Worm (Caenorhabditis elegans) whole organism, mixed stage, embryonic: ENCODE results near the gene glb-21.

ENCODE experiments used
- ceh-39 ChIP-seq: fragments of 150-350 bp; optimal IDR thresholded peaks from 2 replicates; lab custom pipeline; 2014; ENCODE audit warnings: missing biosample characterization, missing genetic modification characterization
- ceh-43 ChIP-seq: fragments of 200-800 bp; sonication (Bioruptor generic); optimal IDR thresholded peaks from 2 replicates; lab custom pipeline; 2018; ENCODE audit warnings: mild to moderate bottlenecking, missing genetic modification characterization, moderate library complexity, missing compliant biosample characterization
- ceh-83 ChIP-seq: fragments of 200-800 bp; sonication (Bioruptor generic); optimal IDR thresholded peaks from 2 replicates; lab custom pipeline; 2018; ENCODE audit warnings: mild to moderate bottlenecking, missing genetic modification characterization, missing compliant biosample characterization
- ces-1 ChIP-seq: fragments of 150-350 bp; optimal IDR thresholded peaks from 2 replicates; lab custom pipeline; 2014; ENCODE audit warnings: missing biosample characterization, missing genetic modification reagents, missing genetic modification characterization
- cnd-1 ChIP-seq: fragments of 200-800 bp; sonication (Bioruptor generic); optimal IDR thresholded peaks from 2 replicates; lab custom pipeline; 2018; ENCODE audit warnings: mild to moderate bottlenecking, missing genetic modification characterization, missing compliant biosample characterization
- elt-1 ChIP-seq: sonication (generic microtip); optimal IDR thresholded peaks from 2 replicates; lab custom pipeline; 2017; ENCODE audit warnings: missing genetic modification characterization, mild to moderate bottlenecking, missing compliant biosample characterization, antibody characterized with exemption, moderate library complexity, borderline replicate concordance; ENCODE audit not compliant: insufficient read depth
- elt-3 ChIP-seq: fragments of 150-350 bp; optimal IDR thresholded peaks from 2 replicates; lab custom pipeline; 2014; ENCODE audit warnings: missing biosample characterization, missing genetic modification characterization
- ham-2 ChIP-seq: fragments of 200-800 bp; sonication (Bioruptor generic); optimal IDR thresholded peaks from 2 replicates; lab custom pipeline; 2018; ENCODE audit warnings: mild to moderate bottlenecking, missing genetic modification characterization, missing compliant biosample characterization
- hlh-1 ChIP-seq: fragments of 150-350 bp; optimal IDR thresholded peaks from 2 replicates; lab custom pipeline; 2014; ENCODE audit warnings: missing biosample characterization, missing genetic modification reagents, missing genetic modification characterization
- lin-13 ChIP-seq: fragments of 150-350 bp; optimal IDR thresholded peaks from 2 replicates; lab custom pipeline; 2014; ENCODE audit warnings: missing biosample characterization, missing genetic modification characterization
- lin-32 ChIP-seq: fragments of 200-800 bp; sonication (Bioruptor generic); optimal IDR thresholded peaks from 2 replicates; lab custom pipeline; 2018; ENCODE audit warnings: mild to moderate bottlenecking, missing genetic modification characterization, missing compliant biosample characterization
- lsy-2 ChIP-seq: fragments of 150-350 bp; optimal IDR thresholded peaks from 2 replicates; lab custom pipeline; 2014; ENCODE audit warnings: missing biosample characterization, missing genetic modification characterization
- mab-5 ChIP-seq: fragments of 150-350 bp; optimal IDR thresholded peaks from 2 replicates; lab custom pipeline; 2014; ENCODE audit warnings: missing biosample characterization, missing genetic modification characterization
- mep-1 ChIP-seq: fragments of 150-350 bp; optimal IDR thresholded peaks from 2 replicates; lab custom pipeline; 2017; ENCODE audit warnings: missing biosample characterization, missing genetic modification reagents, missing genetic modification characterization, inconsistent platforms
- mls-2 ChIP-seq: sonication (generic microtip); optimal IDR thresholded peaks from 2 replicates; lab custom pipeline; 2016; ENCODE audit warnings: mild to moderate bottlenecking, missing genetic modification characterization, moderate library complexity, missing compliant biosample characterization
- nhr-12 ChIP-seq: fragments of 150-350 bp; optimal IDR thresholded peaks from 2 replicates; lab custom pipeline; 2014; ENCODE audit warnings: missing biosample characterization, missing genetic modification characterization
- nhr-2 ChIP-seq: fragments of 150-350 bp; optimal IDR thresholded peaks from 2 replicates; lab custom pipeline; 2014; ENCODE audit warnings: missing biosample characterization, missing genetic modification characterization
- nhr-28 ChIP-seq: fragments of 150-350 bp; optimal IDR thresholded peaks from 2 replicates; lab custom pipeline; 2014; ENCODE audit warnings: missing biosample characterization, missing genetic modification characterization
- nhr-76 ChIP-seq: sonication (generic microtip); optimal IDR thresholded peaks from 2 replicates; lab custom pipeline; 2017; ENCODE audit warnings: missing biosample characterization, missing genetic modification characterization
- pha-4 ChIP-seq: fragments of 150-350 bp; optimal IDR thresholded peaks from 2 replicates; lab custom pipeline; 2018; ENCODE audit warnings: missing biosample characterization, missing genetic modification reagents, missing genetic modification characterization
- sem-2 ChIP-seq: fragments of 200-800 bp; sonication (Bioruptor generic); optimal IDR thresholded peaks from 2 replicates; lab custom pipeline; 2018; ENCODE audit warnings: mild to moderate bottlenecking, missing genetic modification characterization, missing compliant biosample characterization
- snpc-4 ChIP-seq: fragments of 150-350 bp; optimal IDR thresholded peaks from 2 replicates; lab custom pipeline; 2014; ENCODE audit warnings: missing biosample characterization, missing genetic modification characterization
- sptf-1 ChIP-seq: sonication (generic microtip); optimal IDR thresholded peaks from 2 replicates; lab custom pipeline; 2017; ENCODE audit warnings: mild to moderate bottlenecking, missing genetic modification characterization, moderate library complexity, missing compliant biosample characterization
- tbx-8 ChIP-seq: fragments of 200-800 bp; sonication (Bioruptor generic); optimal IDR thresholded peaks from 2 replicates; lab custom pipeline; 2018; ENCODE audit warnings: mild to moderate bottlenecking, missing genetic modification characterization, moderate library complexity, missing compliant biosample characterization
- unc-120 ChIP-seq: sonication (generic microtip); optimal IDR thresholded peaks from 2 replicates; lab custom pipeline; 2017; ENCODE audit warnings: missing genetic modification characterization, missing compliant biosample characterization; ENCODE audit not compliant: poor library complexity, severe bottlenecking
- unc-39 ChIP-seq: fragments of 150-350 bp; optimal IDR thresholded peaks from 2 replicates; lab custom pipeline; 2014; ENCODE audit warnings: missing biosample characterization, missing genetic modification characterization
- unc-62 ChIP-seq: fragments of 150-350 bp; optimal IDR thresholded peaks from 2 replicates; lab custom pipeline; 2014; ENCODE audit warnings: missing biosample characterization, missing genetic modification reagents, missing genetic modification characterization
- zip-8 ChIP-seq: fragments of 150-350 bp; optimal IDR thresholded peaks from 2 replicates; lab custom pipeline; 2014; ENCODE audit warnings: missing biosample characterization, missing genetic modification characterization
- ztf-11 ChIP-seq: fragments of 150-350 bp; optimal IDR thresholded peaks from 2 replicates; lab custom pipeline; 2014; ENCODE audit warnings: missing biosample characterization, missing genetic modification characterization

Gene glb-21

DNA sequence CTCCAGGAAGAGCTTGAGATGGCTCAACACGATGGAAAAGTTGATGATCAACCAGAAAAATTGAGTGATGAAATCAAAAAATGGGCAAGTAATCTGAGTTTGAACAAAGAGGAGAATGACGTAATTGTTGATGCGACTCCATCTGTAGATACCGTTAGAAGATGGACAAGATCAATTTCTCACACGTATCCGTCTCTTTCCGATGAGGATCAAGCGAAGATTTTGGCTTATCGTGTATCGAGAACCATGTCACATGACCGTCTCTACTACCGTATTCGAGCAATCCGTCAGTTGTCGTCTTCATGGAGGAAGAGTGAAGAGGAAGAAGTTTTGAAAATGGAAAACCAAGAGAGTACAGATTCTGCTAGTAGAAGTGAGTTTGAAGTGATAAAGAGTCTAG, 6.5 kb upstream of the glb-21 start:
- TF ChIP-seq ces-1 (GFP tag; lab: Kevin White, UChicago) (no peak), elt-1 (tag; lab: Kevin White, UChicago) (peak; percentile 83)

DNA sequence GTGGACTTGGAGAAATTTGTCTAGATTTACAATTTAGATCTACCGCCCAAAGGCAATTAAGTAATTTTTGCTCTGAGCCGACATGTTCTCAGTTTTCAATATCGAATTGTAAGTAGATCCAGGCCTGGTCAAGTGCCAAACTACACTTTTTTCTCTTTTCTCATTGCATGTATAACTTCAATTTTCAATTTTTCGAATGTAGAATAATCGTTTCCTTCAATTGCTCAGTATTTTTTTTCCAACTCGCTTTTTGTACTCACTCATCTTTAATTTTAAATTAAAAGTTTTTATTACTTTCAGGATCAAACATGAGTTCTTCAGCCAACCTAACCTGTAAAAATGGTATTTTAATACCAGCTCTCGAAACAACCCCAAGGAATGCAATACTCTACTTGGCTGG, 4.8 kb upstream of the glb-21 start, which contains the start of gene ncx-3:
Gene ncx-3, plus strand, starts transcription at position 301 of the 400 bp plus-strand sequence.
- TF ChIP-seq sptf-1 (tag; lab: Kevin White, UChicago): no peak
- TF ChIP-seq ceh-39 (tag; lab: Kevin White, UChicago): no peak
- TF ChIP-seq sem-2: no peak
- TF ChIP-seq zip-8 (tag; lab: Kevin White, UChicago): no peak
- no peak for TF ChIP-seq ceh-43 (GFP tag; lab: Kevin White, UChicago)
- TF ChIP-seq lin-32 (GFP tag; lab: Kevin White, UChicago): no peak
- no peak for TF ChIP-seq mep-1 (tag; lab: Kevin White, UChicago)
- no peak for TF ChIP-seq cnd-1 (tag; lab: Kevin White, UChicago)
- no peak for TF ChIP-seq elt-3 (tag; lab: Kevin White, UChicago)
- TF ChIP-seq ztf-11: no peak
- TF ChIP-seq lsy-2: no peak
- no peak for TF ChIP-seq lin-13 (tag; lab: Kevin White, UChicago)
- TF ChIP-seq unc-62 (GFP tag; lab: Kevin White, UChicago): no peak
- TF ChIP-seq nhr-28 (tag; lab: Kevin White, UChicago): no peak
- TF ChIP-seq unc-39 (tag; lab: Kevin White, UChicago): no peak
- no peak for TF ChIP-seq mls-2 (tag; lab: Kevin White, UChicago)
- TF ChIP-seq nhr-76 (tag; lab: Kevin White, UChicago): no peak
- no peak for TF ChIP-seq mab-5 (tag; lab: Kevin White, UChicago)
- TF ChIP-seq nhr-12: no peak

DNA sequence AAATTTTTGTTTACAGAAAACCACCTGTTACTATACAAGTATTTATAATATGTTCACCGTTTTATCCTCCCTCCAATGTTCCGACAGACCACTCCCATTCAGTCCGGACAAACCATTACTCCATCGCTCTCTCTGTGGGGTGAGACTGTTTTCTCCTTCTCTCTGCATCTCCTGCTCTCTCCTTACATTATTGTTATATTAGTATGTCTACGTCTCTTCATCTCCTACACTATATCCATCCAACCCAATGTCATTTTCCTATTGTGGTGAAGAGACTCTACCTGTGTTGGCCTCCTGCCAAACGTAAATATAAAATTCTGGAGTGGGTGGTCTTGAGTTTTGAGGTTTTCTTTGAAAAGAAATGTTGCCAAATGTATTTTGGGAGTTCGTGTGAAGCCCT, 3.0 kb upstream of the glb-21 start:
- peak; percentile 29 for TF ChIP-seq nhr-2 (tag; lab: Kevin White, UChicago)
- TF ChIP-seq ceh-39 (tag; lab: Kevin White, UChicago): no peak
- TF ChIP-seq pha-4: peak; percentile 7
- TF ChIP-seq, all 35 proteins: peak for 2

DNA sequence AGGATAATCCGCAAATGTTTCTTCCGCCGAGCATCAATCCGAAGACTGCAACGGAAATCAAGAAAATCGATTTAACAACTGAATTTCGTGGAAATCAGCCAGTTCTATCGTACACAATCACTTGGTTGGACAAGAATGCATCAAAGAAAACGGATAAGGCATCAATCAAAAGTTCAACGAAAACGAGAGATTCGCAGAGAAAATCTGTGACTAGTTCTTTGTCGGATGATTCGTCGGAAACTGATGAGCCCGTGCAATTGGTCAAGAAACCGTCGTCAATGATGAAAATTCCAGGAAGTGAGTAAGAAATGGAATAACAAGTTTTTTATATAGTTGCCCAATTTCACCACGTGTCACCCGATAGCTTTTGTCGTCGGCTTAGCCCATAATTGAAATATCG, 5.5 kb downstream of the glb-21 start, which contains the start of gene R102.6:
Gene R102.6, minus strand, starts transcription at position 101 of the 400 bp plus-strand sequence.
- TF ChIP-seq pha-4 (no peak), ztf-11 (no peak), elt-3 (tag; lab: Kevin White, UChicago) (no peak), nhr-76 (tag; lab: Kevin White, UChicago) (no peak), hlh-1 (tag; lab: Kevin White, UChicago) (no peak), ceh-39 (tag; lab: Kevin White, UChicago) (no peak), zip-8 (tag; lab: Kevin White, UChicago) (no peak), unc-39 (tag; lab: Kevin White, UChicago) (no peak), ham-2 (GFP tag; lab: Kevin White, UChicago) (no peak), mab-5 (tag; lab: Kevin White, UChicago) (no peak), ces-1 (GFP tag; lab: Kevin White, UChicago) (no peak), elt-1 (tag; lab: Kevin White, UChicago) (no peak)

DNA sequence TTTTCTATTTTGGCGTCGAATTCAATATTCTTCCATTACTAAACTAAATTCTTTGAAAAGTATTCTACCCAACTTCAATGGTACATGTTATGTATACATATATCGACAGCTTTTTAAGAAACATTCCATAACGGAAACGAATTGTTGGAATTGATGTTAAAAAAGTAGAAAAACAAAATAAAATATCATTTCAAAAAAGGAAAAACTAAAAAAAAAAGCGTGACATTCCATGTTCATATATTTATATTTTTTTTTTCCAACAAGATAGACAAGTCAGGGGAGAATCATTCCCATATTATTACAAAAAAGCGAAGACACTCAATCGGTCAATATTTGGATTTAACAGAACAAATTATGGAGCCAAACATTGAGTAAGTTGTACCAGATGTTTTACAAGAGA, 6.4 kb downstream of the glb-21 start, which contains the start of gene R102.10:
Gene R102.10, plus strand, starts transcription at position 301 of the 400 bp plus-strand sequence.
- TF ChIP-seq elt-3 (tag; lab: Kevin White, UChicago): no peak
- TF ChIP-seq ztf-11: no peak
- no peak for TF ChIP-seq nhr-12
- no peak for TF ChIP-seq unc-120 (tag; lab: Kevin White, UChicago)
- TF ChIP-seq snpc-4 (tag; lab: Kevin White, UChicago): no peak
- TF ChIP-seq cnd-1 (tag; lab: Kevin White, UChicago): no peak
- TF ChIP-seq mls-2 (tag; lab: Kevin White, UChicago): no peak
- TF ChIP-seq ceh-39 (tag; lab: Kevin White, UChicago): no peak
- TF ChIP-seq nhr-28 (tag; lab: Kevin White, UChicago): no peak
- TF ChIP-seq unc-39 (tag; lab: Kevin White, UChicago): no peak
- no peak for TF ChIP-seq tbx-8 (GFP tag; lab: Kevin White, UChicago)
- TF ChIP-seq lin-13 (tag; lab: Kevin White, UChicago): no peak
- TF ChIP-seq mep-1 (tag; lab: Kevin White, UChicago): no peak
- TF ChIP-seq unc-62 (GFP tag; lab: Kevin White, UChicago): no peak
- no peak for TF ChIP-seq mab-5 (tag; lab: Kevin White, UChicago)
- TF ChIP-seq hlh-1 (tag; lab: Kevin White, UChicago): no peak
- no peak for TF ChIP-seq ceh-83 (GFP tag; lab: Kevin White, UChicago)
- no peak for TF ChIP-seq ham-2 (GFP tag; lab: Kevin White, UChicago)
- TF ChIP-seq, all 35 proteins: peak for 0
